Worm (Caenorhabditis elegans): ENCODE data around the gene W10G11.1.

W10G11.1 gene

ce11 chrII:3516175-3516574 lies 44.3 kb downstream of the W10G11.1 start:
- TF ChIP-seq fos-1 (tag; optimal IDR thresholded peaks at IDR 0.05): no peak
- TF ChIP-seq fkh-10 (GFP tag; optimal IDR thresholded peaks at IDR 0.05): no peak
- TF ChIP-seq aly-2 (tag; optimal IDR thresholded peaks at IDR 0.05): no peak

ce11 chrII:3515384-3516053 lies 45.0 kb downstream of the W10G11.1 start, which contains the start of the genes Y49F6B.14 and clec-125:
Gene Y49F6B.14, minus strand, starts transcription at chrII:3515484.
Gene clec-125, plus strand, starts transcription at chrII:3516003.
- no peak for TF ChIP-seq jun-1 (tag; optimal IDR thresholded peaks at IDR 0.05)
- TF ChIP-seq fkh-2 (tag; optimal IDR thresholded peaks at IDR 0.05): no peak
- TF ChIP-seq elt-1 (tag; optimal IDR thresholded peaks at IDR 0.05): no peak
- TF ChIP-seq pqm-1 (tag; optimal IDR thresholded peaks at IDR 0.05): no peak
- no peak for TF ChIP-seq mdl-1 (tag; optimal IDR thresholded peaks at IDR 0.05)
- no peak for TF ChIP-seq daf-12 (tag; optimal IDR thresholded peaks at IDR 0.05)
- TF ChIP-seq ceh-82 (tag; optimal IDR thresholded peaks at IDR 0.05): no peak
- no peak for TF ChIP-seq eor-1 (tag; optimal IDR thresholded peaks at IDR 0.05)
- TF ChIP-seq unc-39 (tag; optimal IDR thresholded peaks at IDR 0.05): no peak
- no peak for TF ChIP-seq ceh-16 (tag; optimal IDR thresholded peaks at IDR 0.05)

DNA sequence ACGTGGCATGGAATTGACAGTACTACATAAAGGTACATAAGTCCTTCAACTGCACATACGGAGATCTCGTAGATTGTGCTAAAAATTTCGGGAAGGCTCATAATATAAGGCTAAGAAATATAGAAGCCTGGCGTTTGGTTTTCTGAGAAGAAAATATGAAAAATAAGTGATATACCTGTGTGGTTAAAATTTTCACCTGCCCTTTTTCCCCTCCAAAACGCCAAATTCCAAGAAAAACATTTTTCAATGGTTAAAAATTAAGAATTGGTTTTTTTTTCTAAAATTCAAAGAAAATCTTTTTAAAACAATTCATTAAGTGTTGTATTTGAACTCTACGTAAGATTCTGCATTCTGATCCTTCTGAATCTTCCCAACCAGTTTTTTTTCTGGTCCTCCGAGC lies 45.9 kb downstream of the W10G11.1 start, which contains the start of gene srz-5:
srz-5 (minus strand) TSS at position 101 of the 400 bp plus-strand sequence.
- TF ChIP-seq ceh-9 (tag; optimal IDR thresholded peaks at IDR 0.05): no peak
- TF ChIP-seq ZK546.5 (tag; optimal IDR thresholded peaks at IDR 0.05): no peak
- no peak for TF ChIP-seq fkh-2 (tag; optimal IDR thresholded peaks at IDR 0.05)

DNA sequence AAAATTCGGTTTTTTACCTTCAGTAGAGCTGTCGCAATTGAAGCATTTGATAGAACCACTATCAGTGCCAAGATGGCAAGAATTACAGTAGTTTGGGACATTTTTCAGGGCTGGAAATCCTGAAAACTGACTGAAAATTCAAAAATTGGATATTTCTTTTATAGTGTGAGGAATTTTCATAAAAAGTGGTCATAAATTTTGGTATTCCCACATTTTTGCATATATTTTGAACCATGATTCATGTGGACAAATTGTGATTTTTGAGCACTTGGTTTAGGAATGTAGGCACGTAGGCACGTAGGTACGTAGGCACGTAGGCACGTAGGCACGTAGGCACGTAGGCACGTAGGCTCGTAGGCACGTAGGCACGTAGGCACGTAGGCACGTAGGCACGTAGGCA lies 48.3 kb downstream of the W10G11.1 start, which contains the start of gene Y49F6B.19:
Y49F6B.19 (minus strand) TSS at position 101 of the 400 bp plus-strand sequence.
- TF ChIP-seq unc-39 (tag; optimal IDR thresholded peaks at IDR 0.05) (no peak), lin-15B (tag; optimal IDR thresholded peaks at IDR 0.05) (no peak), nfya-1 (tag; optimal IDR thresholded peaks at IDR 0.05; ENCODE audit: insufficient read depth) (no peak), mdl-1 (tag; optimal IDR thresholded peaks at IDR 0.05) (no peak), pha-4 (tag; optimal IDR thresholded peaks at IDR 0.05) (no peak), ztf-4 (tag; optimal IDR thresholded peaks at IDR 0.05) (no peak), lin-39 (tag; optimal IDR thresholded peaks at IDR 0.05) (no peak), ZK546.5 (tag; optimal IDR thresholded peaks at IDR 0.05) (no peak), nhr-43 (tag; optimal IDR thresholded peaks at IDR 0.05; ENCODE audit: poor library complexity, severe bottlenecking) (no peak), fos-1 (tag; optimal IDR thresholded peaks at IDR 0.05) (no peak), nhr-28 (tag; optimal IDR thresholded peaks at IDR 0.05) (no peak), elt-2 (tag; optimal IDR thresholded peaks at IDR 0.05) (no peak), eor-1 (tag; optimal IDR thresholded peaks at IDR 0.05) (no peak), fkh-2 (tag; optimal IDR thresholded peaks at IDR 0.05) (no peak)
